Fruit fly (Drosophila melanogaster) whole organism, embryonic: Measurements from ENCODE around the gene Col4a1.

Experiments used
- Ada2b ChIP-seq: fragments of 200-800 bp; sonication (Bioruptor generic); IDR thresholded peaks from 2 replicates; pipeline ENCODE4 v1.3.6; 2022; ENCODE audit warnings: missing biosample characterization, missing genetic modification characterization
- CG10431 ChIP-seq: fragments of 200-800 bp; sonication (Bioruptor generic); optimal IDR thresholded peaks from 3 replicates; lab custom pipeline; 2018; ENCODE audit warnings: missing biosample characterization, mild to moderate bottlenecking, missing genetic modification characterization
- CG10462 ChIP-seq: fragments of 200-800 bp; sonication (Bioruptor generic); optimal IDR thresholded peaks from 2 replicates; lab custom pipeline; 2016; ENCODE audit warnings: missing biosample characterization, missing genetic modification characterization
- CG10565 ChIP-seq: fragments of 200-800 bp; sonication (Bioruptor generic); optimal IDR thresholded peaks from 3 replicates; lab custom pipeline; 2016; ENCODE audit warnings: missing biosample characterization, mild to moderate bottlenecking, missing genetic modification characterization
- CG11560 ChIP-seq: fragments of 200-800 bp; sonication (Bioruptor generic); IDR thresholded peaks from 3 replicates; pipeline ENCODE4 v1.3.6; 2022; ENCODE audit warnings: missing biosample characterization, missing genetic modification characterization
- CG12236 ChIP-seq: fragments of 200-800 bp; sonication (Bioruptor generic); optimal IDR thresholded peaks from 2 replicates; lab custom pipeline; 2016; ENCODE audit warnings: missing biosample characterization, missing genetic modification characterization
- CG1233 ChIP-seq: fragments of 200-800 bp; sonication (Bioruptor generic); optimal IDR thresholded peaks from 4 replicates; lab custom pipeline; 2018; ENCODE audit warnings: missing biosample characterization, mild to moderate bottlenecking, missing genetic modification characterization
- CG14014 ChIP-seq: fragments of 200-800 bp; sonication (Bioruptor generic); IDR thresholded peaks from 2 replicates; pipeline ENCODE4 v1.3.6; 2022; ENCODE audit warnings: missing biosample characterization, missing genetic modification characterization
- CG14710 ChIP-seq: fragments of 200-800 bp; sonication (Bioruptor generic); optimal IDR thresholded peaks from 3 replicates; lab custom pipeline; 2019; ENCODE audit warnings: missing biosample characterization, mild to moderate bottlenecking, missing genetic modification characterization, moderate library complexity
- CG14965 ChIP-seq: fragments of 200-800 bp; sonication (Bioruptor generic); optimal IDR thresholded peaks from 2 replicates; lab custom pipeline; 2016; ENCODE audit warnings: missing biosample characterization, missing genetic modification characterization, borderline replicate concordance
- CG17612 ChIP-seq: fragments of 200-800 bp; sonication (Bioruptor generic); IDR thresholded peaks from 2 replicates; pipeline ENCODE4 v1.3.6; 2022; ENCODE audit warnings: missing biosample characterization, missing genetic modification characterization
- CG18476 ChIP-seq: fragments of 200-800 bp; sonication (Bioruptor generic); optimal IDR thresholded peaks from 2 replicates; lab custom pipeline; 2016; ENCODE audit warnings: missing biosample characterization, mild to moderate bottlenecking, missing genetic modification characterization
- CG30020 ChIP-seq: fragments of 200-800 bp; optimal IDR thresholded peaks from 2 replicates; lab custom pipeline; 2019; ENCODE audit warnings: missing biosample characterization, mild to moderate bottlenecking, missing genetic modification characterization, moderate library complexity
- CG30403 ChIP-seq: fragments of 200-800 bp; sonication (Bioruptor generic); optimal IDR thresholded peaks from 3 replicates; lab custom pipeline; 2016; ENCODE audit warnings: missing biosample characterization, missing genetic modification characterization
- CG34224 ChIP-seq: fragments of 200-800 bp; sonication (Bioruptor generic); IDR thresholded peaks from 3 replicates; pipeline ENCODE4 v1.3.6; 2022; ENCODE audit warnings: missing biosample characterization, missing genetic modification characterization; ENCODE audit not compliant: partially characterized antibody
- CG34422 ChIP-seq: fragments of 200-800 bp; sonication (Bioruptor generic); IDR thresholded peaks from 3 replicates; pipeline ENCODE4 v1.3.6; 2022; ENCODE audit warnings: missing biosample characterization, missing genetic modification characterization
- CG3847 ChIP-seq: fragments of 200-800 bp; sonication (Bioruptor generic); IDR thresholded peaks from 2 replicates; pipeline ENCODE4 v1.3.6; 2022; ENCODE audit warnings: missing biosample characterization, missing genetic modification characterization
- CG4707 ChIP-seq: fragments of 200-800 bp; sonication (Bioruptor generic); optimal IDR thresholded peaks from 2 replicates; lab custom pipeline; 2018; ENCODE audit warnings: missing biosample characterization, mild to moderate bottlenecking, missing genetic modification characterization, moderate library complexity
- CG5245 ChIP-seq: fragments of 200-800 bp; sonication (Bioruptor generic); optimal IDR thresholded peaks from 3 replicates; lab custom pipeline; 2016; ENCODE audit warnings: missing biosample characterization, missing genetic modification characterization
- CG6654 ChIP-seq: fragments of 200-800 bp; sonication (Bioruptor generic); optimal IDR thresholded peaks from 2 replicates; lab custom pipeline; 2017; ENCODE audit warnings: missing biosample characterization, mild to moderate bottlenecking, missing genetic modification characterization
- CG6689 ChIP-seq: fragments of 200-800 bp; sonication (Bioruptor generic); IDR thresholded peaks from 2 replicates; pipeline ENCODE4 v1.3.6; 2022; ENCODE audit warnings: missing biosample characterization, missing genetic modification characterization
- CG6765 ChIP-seq: fragments of 200-800 bp; sonication (Bioruptor generic); optimal IDR thresholded peaks from 3 replicates; lab custom pipeline; 2017; ENCODE audit warnings: missing biosample characterization, mild to moderate bottlenecking, missing genetic modification characterization
- CG6791 ChIP-seq: fragments of 200-800 bp; sonication (Bioruptor generic); IDR thresholded peaks from 3 replicates; pipeline ENCODE4 v1.3.6; 2022; ENCODE audit warnings: missing biosample characterization, missing genetic modification characterization; ENCODE audit not compliant: partially characterized antibody
- CG8089 ChIP-seq: fragments of 200-800 bp; sonication (Bioruptor generic); optimal IDR thresholded peaks from 3 replicates; lab custom pipeline; 2016; ENCODE audit warnings: missing biosample characterization, missing genetic modification characterization
- CG8478 ChIP-seq: fragments of >200 bp; optimal IDR thresholded peaks from 2 replicates; lab custom pipeline; 2018
- CG9215 ChIP-seq: fragments of 200-800 bp; sonication (Bioruptor generic); IDR thresholded peaks from 2 replicates; pipeline ENCODE4 v1.3.6; 2022; ENCODE audit warnings: missing biosample characterization, missing genetic modification characterization
- CG9932 ChIP-seq: fragments of 200-800 bp; sonication (Bioruptor generic); IDR thresholded peaks from 2 replicates; pipeline ENCODE4 v1.3.6; 2022; ENCODE audit warnings: missing biosample characterization, missing genetic modification characterization
- Dbx ChIP-seq: fragments of 200-800 bp; sonication (Bioruptor generic); IDR thresholded peaks from 3 replicates; pipeline ENCODE4 v1.3.6; 2022; ENCODE audit warnings: missing biosample characterization, missing genetic modification characterization
- HmgZ ChIP-seq: fragments of 200-800 bp; sonication (Bioruptor generic); optimal IDR thresholded peaks from 2 replicates; lab custom pipeline; 2018; ENCODE audit warnings: missing biosample characterization, mild to moderate bottlenecking, missing genetic modification characterization
- Hmr ChIP-seq: fragments of 200-800 bp; sonication (Bioruptor generic); optimal IDR thresholded peaks from 3 replicates; lab custom pipeline; 2017; ENCODE audit warnings: mild to moderate bottlenecking, missing biosample characterization, missing genetic modification reagents, missing genetic modification characterization
- Hsf ChIP-seq: fragments of 200-800 bp; sonication (Bioruptor generic); optimal IDR thresholded peaks from 3 replicates; lab custom pipeline; 2016; ENCODE audit warnings: missing biosample characterization, missing genetic modification characterization
- NFAT ChIP-seq: fragments of 200-800 bp; sonication (Bioruptor generic); IDR thresholded peaks from 2 replicates; pipeline ENCODE4 v1.3.6; 2022; ENCODE audit warnings: missing biosample characterization, missing genetic modification characterization
- PHDP ChIP-seq: fragments of 200-800 bp; sonication (Bioruptor generic); optimal IDR thresholded peaks from 3 replicates; lab custom pipeline; 2018; ENCODE audit warnings: missing biosample characterization, mild to moderate bottlenecking, missing genetic modification characterization, moderate library complexity
- bsh ChIP-seq, 2 experiments: fragments of 200-800 bp; sonication (Bioruptor generic); optimal IDR thresholded peaks; 2 replicates each; lab custom pipeline; 2017 to 2018; ENCODE audit warnings: mild to moderate bottlenecking in 2 of 2, missing biosample characterization in 2 of 2, missing genetic modification characterization in 2 of 2, moderate library complexity in 1 of 2
- danr ChIP-seq: fragments of 200-800 bp; sonication (Bioruptor generic); IDR thresholded peaks from 2 replicates; pipeline ENCODE4 v1.3.6; 2022; ENCODE audit warnings: missing biosample characterization, missing genetic modification characterization
- fd64A ChIP-seq: fragments of 200-800 bp; sonication (Bioruptor generic); optimal IDR thresholded peaks from 3 replicates; lab custom pipeline; 2018; ENCODE audit warnings: missing biosample characterization, mild to moderate bottlenecking, missing genetic modification characterization
- gem ChIP-seq: fragments of 200-800 bp; sonication (Bioruptor generic); optimal IDR thresholded peaks from 2 replicates; lab custom pipeline; 2019; ENCODE audit warnings: missing biosample characterization, mild to moderate bottlenecking, missing genetic modification characterization, moderate library complexity
- gsb ChIP-seq: fragments of 200-800 bp; sonication (Bioruptor generic); IDR thresholded peaks from 2 replicates; pipeline ENCODE4 v1.3.6; 2022; ENCODE audit warnings: missing biosample characterization, missing genetic modification characterization
- h ChIP-seq: fragments of >200 bp; optimal IDR thresholded peaks from 2 replicates; lab custom pipeline; 2017
- inv ChIP-seq: fragments of 200-800 bp; sonication (Bioruptor generic); IDR thresholded peaks from 2 replicates; pipeline ENCODE4 v1.3.6; 2022; ENCODE audit warnings: missing biosample characterization, missing genetic modification characterization; ENCODE audit not compliant: partially characterized antibody
- maf-S ChIP-seq: fragments of 200-800 bp; sonication (Bioruptor generic); optimal IDR thresholded peaks from 2 replicates; lab custom pipeline; 2016; ENCODE audit warnings: missing biosample characterization, missing genetic modification characterization
- otp ChIP-seq: fragments of 200-800 bp; sonication (Bioruptor generic); IDR thresholded peaks from 3 replicates; pipeline ENCODE4, ENCODE4 v1.3.6; 2022; ENCODE audit warnings: missing biosample characterization, missing genetic modification characterization
- pfk ChIP-seq: fragments of 200-800 bp; sonication (Bioruptor generic); optimal IDR thresholded peaks from 2 replicates; lab custom pipeline; 2018; ENCODE audit warnings: missing biosample characterization, mild to moderate bottlenecking, missing genetic modification characterization, moderate library complexity
- ro ChIP-seq: fragments of 200-800 bp; sonication (Bioruptor generic); IDR thresholded peaks from 2 replicates; pipeline ENCODE4 v1.3.6; 2022; ENCODE audit warnings: missing biosample characterization, missing genetic modification characterization
- sc ChIP-seq, 3 experiments: fragments of >200 bp in 2 of 3; fragments of 200-800 bp in 1 of 3; sonication (Bioruptor generic) in 1 of 3; optimal IDR thresholded peaks; 2 replicates in 2 of 3; 3 replicates in 1 of 3; lab custom pipeline; 2017; ENCODE audit warnings: mild to moderate bottlenecking in 1 of 3, missing biosample characterization in 1 of 3, missing genetic modification characterization in 1 of 3, missing genetic modification reagents in 1 of 3
- slp2 ChIP-seq: fragments of 200-800 bp; sonication (Bioruptor generic); optimal IDR thresholded peaks from 2 replicates; lab custom pipeline; 2016; ENCODE audit warnings: missing biosample characterization, missing genetic modification characterization
- tna ChIP-seq: fragments of 200-800 bp; sonication (Bioruptor generic); IDR thresholded peaks from 2 replicates; pipeline ENCODE4 v1.3.6; 2022; ENCODE audit warnings: missing biosample characterization, missing genetic modification characterization; ENCODE audit not compliant: partially characterized antibody
- twi ChIP-seq: fragments of 200-800 bp; optimal IDR thresholded peaks from 2 replicates; lab custom pipeline; 2019; ENCODE audit warnings: missing biosample characterization, mild to moderate bottlenecking, missing genetic modification characterization, moderate library complexity
- vfl ChIP-seq: fragments of 200-800 bp; sonication (Bioruptor generic); optimal IDR thresholded peaks from 2 replicates; lab custom pipeline; 2016; ENCODE audit warnings: missing biosample characterization, missing genetic modification characterization
- vvl ChIP-seq: fragments of 200-800 bp; sonication (Bioruptor generic); IDR thresholded peaks from 2 replicates; pipeline ENCODE4 v1.3.6; 2022; ENCODE audit warnings: missing biosample characterization, missing genetic modification characterization
- z ChIP-seq: fragments of 200-800 bp; sonication (Bioruptor generic); IDR thresholded peaks from 3 replicates; pipeline ENCODE4 v1.3.6; 2022; ENCODE audit warnings: missing biosample characterization, missing genetic modification characterization

Col4a1 gene

DNA sequence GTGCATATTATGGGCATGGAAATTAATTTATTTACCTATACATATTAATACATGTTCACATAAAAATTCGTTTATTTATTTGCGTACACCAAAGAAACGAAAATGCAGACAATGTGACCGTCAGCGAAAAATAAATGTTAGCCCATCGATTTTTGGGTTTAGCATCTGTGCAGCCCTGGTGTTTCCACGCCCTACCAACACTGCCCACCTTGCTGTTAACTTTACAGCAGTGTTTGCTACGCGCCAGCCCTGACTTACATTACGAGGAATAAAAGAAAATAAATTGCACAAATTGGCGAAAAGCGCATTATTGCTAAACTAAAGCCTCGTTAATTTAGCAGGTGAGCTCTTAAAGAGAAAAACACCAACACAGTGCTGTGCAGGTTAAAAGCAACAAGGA is 13.6 kb downstream of the Col4a1 start, which contains the start of the genes CG33995, CG44000 and CG44001 (continued):
- TF ChIP-seq Hsf (GFP tag; lab: Kevin White, UChicago) = peak; percentile 61
- TF ChIP-seq CG6765 (GFP tag; lab: Kevin White, UChicago) = no peak
- TF ChIP-seq CG10565 (GFP tag; lab: Kevin White, UChicago) = no peak
- no peak for TF ChIP-seq sc (optimal IDR thresholded peaks at IDR 0.05; lab: Kevin White, UChicago)
- no peak for TF ChIP-seq sc (GFP tag; optimal IDR thresholded peaks at IDR 0.05; lab: Kevin White, UChicago)
- TF ChIP-seq vvl (GFP tag; lab: Robert Waterston, UW) = peak; percentile 71
- TF ChIP-seq CG3847 (GFP tag; lab: Robert Waterston, UW) = peak; percentile 75
- 0 out of 3 replicates have a peak, but pooled peaks have one; percentile 18 for TF ChIP-seq CG34224 (GFP tag; lab: Robert Waterston, UW)
- TF ChIP-seq danr = no peak
- TF ChIP-seq slp2 (GFP tag; lab: Kevin White, UChicago) = peak; percentile 26
- TF ChIP-seq CG8089 (GFP tag; lab: Kevin White, UChicago) = no peak
- peak; percentile 22; the same call in 1 of the 2 replicates for TF ChIP-seq CG9215 (GFP tag; lab: Robert Waterston, UW)
- peak; percentile 86 for TF ChIP-seq HmgZ (tag; lab: Kevin White, UChicago)
- TF ChIP-seq CG17612 = no peak
- peak; percentile 71 for TF ChIP-seq NFAT (GFP tag; lab: Robert Waterston, UW)
- TF ChIP-seq vfl (GFP tag; lab: Kevin White, UChicago) = peak; percentile 44
- TF ChIP-seq gem = peak; percentile 45
- TF ChIP-seq pfk (GFP tag; lab: Kevin White, UChicago) = no peak
- peak; percentile 45 for TF ChIP-seq CG5245 (GFP tag; lab: Kevin White, UChicago)
- TF ChIP-seq CG34422 (GFP tag; lab: Robert Waterston, UW) = peak; percentile 66; the same call in 2 of the 3 replicates
- TF ChIP-seq CG30403 (GFP tag; lab: Kevin White, UChicago) = peak; percentile 67
- TF ChIP-seq CG1233 (GFP tag; lab: Kevin White, UChicago) = no peak
- no peak for TF ChIP-seq CG18476 (GFP tag; lab: Kevin White, UChicago)
- no peak for TF ChIP-seq fd64A (GFP tag; lab: Kevin White, UChicago)
- TF ChIP-seq ro (GFP tag; lab: Robert Waterston, UW) = no peak
- TF ChIP-seq z (GFP tag; lab: Robert Waterston, UW) = no peak
- TF ChIP-seq CG30020 (tag; lab: Kevin White, UChicago) = peak; percentile 36
- TF ChIP-seq CG6791 (GFP tag; lab: Robert Waterston, UW) = peak; percentile 30; the same call in 1 of the 3 replicates
- TF ChIP-seq Dbx (GFP tag; lab: Robert Waterston, UW) = peak; percentile 53; the same call in 2 of the 3 replicates
- TF ChIP-seq CG11560 = no peak
- peak; percentile 86 for TF ChIP-seq CG14710 (tag; lab: Kevin White, UChicago)
- TF ChIP-seq CG12236 (GFP tag; lab: Kevin White, UChicago) = no peak
- no peak for TF ChIP-seq Ada2b (GFP tag; lab: Robert Waterston, UW)
- TF ChIP-seq CG14014 (GFP tag; lab: Robert Waterston, UW) = no peak; the same call in 1 of the 2 replicates
- TF ChIP-seq inv (GFP tag; lab: Robert Waterston, UW) = no peak
- no peak for TF ChIP-seq CG10462
- peak; percentile 67 for TF ChIP-seq CG9932 (GFP tag; lab: Robert Waterston, UW)
- TF ChIP-seq tna (GFP tag; lab: Robert Waterston, UW) = no peak
- TF ChIP-seq CG6654 (GFP tag; lab: Kevin White, UChicago) = no peak
- TF ChIP-seq PHDP (tag; lab: Kevin White, UChicago) = peak; percentile 18
- no peak for TF ChIP-seq CG10431 (GFP tag; lab: Kevin White, UChicago)
- TF ChIP-seq gsb (GFP tag; lab: Robert Waterston, UW) = no peak
- no peak for TF ChIP-seq otp (GFP tag; lab: Robert Waterston, UW)
- peak; percentile 69 for TF ChIP-seq Hmr (GFP tag; lab: Kevin White, UChicago)
- no peak for TF ChIP-seq h (lab: Kevin White, UChicago)
- TF ChIP-seq bsh (GFP tag; optimal IDR thresholded peaks at IDR 0.05; lab: Kevin White, UChicago) = no peak
- TF ChIP-seq twi (tag; lab: Kevin White, UChicago) = peak; percentile 22
- peak; percentile 19 for TF ChIP-seq CG4707 (GFP tag; lab: Kevin White, UChicago)
- TF ChIP-seq CG6689 (GFP tag; lab: Robert Waterston, UW) = no peak
- peak; percentile 14 for TF ChIP-seq maf-S (GFP tag; lab: Kevin White, UChicago)
- TF ChIP-seq CG8478 = no peak
- TF ChIP-seq CG14965 (GFP tag; lab: Kevin White, UChicago) = no peak
